Fruit fly (Drosophila melanogaster): ENCODE data around the gene Alp13.

DNA sequence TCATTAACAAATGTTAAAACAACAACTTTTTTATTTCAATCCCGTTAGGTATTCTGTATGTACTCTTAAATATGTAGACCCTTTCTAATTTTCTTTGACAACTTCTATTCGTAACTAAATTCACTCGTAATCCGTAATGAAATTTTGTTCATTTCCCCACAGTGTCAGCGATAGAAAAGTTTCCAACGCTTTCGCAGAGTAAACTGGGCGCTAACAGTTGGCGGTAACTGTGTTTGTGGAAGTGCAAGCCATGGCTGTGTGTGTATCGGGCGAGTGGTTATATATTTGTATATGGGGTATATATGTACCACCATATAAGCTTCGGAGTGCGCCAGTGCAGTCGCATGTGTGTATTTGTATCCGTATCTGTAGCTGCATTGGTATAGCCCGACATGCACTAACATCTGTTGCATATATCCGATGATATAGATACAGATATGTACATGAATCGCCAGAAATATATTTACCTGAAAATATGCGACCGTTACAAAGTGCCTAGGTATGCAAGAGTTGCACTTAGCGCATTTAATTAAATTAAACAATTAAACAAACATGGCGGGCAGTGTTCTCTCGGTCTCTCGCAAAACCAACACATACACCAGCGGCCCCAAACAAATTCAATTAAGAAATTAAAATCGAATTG is 6.4 kb upstream of the Alp13 start:
- peak; percentile 81 for TF ChIP-seq CG5204 (GFP tag; optimal IDR thresholded peaks at IDR 0.05)
- TF ChIP-seq Clk (GFP tag; optimal IDR thresholded peaks at IDR 0.05) = peak; percentile 76
- peak; percentile 15 for TF ChIP-seq CG1620 (GFP tag; optimal IDR thresholded peaks at IDR 0.05)
- no peak for TF ChIP-seq pad (GFP tag; optimal IDR thresholded peaks at IDR 0.05)
- peak; percentile 53 for TF ChIP-seq CG14711 (tag; optimal IDR thresholded peaks at IDR 0.05)
- no peak for TF ChIP-seq cnc (optimal IDR thresholded peaks at IDR 0.05)
- TF ChIP-seq CG11617 (GFP tag; optimal IDR thresholded peaks at IDR 0.05) = peak; percentile 47
- peak; percentile 68 for TF ChIP-seq CG7101 (tag; optimal IDR thresholded peaks at IDR 0.05)
- peak; percentile 57 for TF ChIP-seq ovo (GFP tag; optimal IDR thresholded peaks at IDR 0.05)

Data from whole organism, adult.